Worm (Caenorhabditis elegans) whole organism, L2 larva: ENCODE results near the gene nhr-199.

ENCODE experiments used
- ceh-16 ChIP-seq: fragments of 150-350 bp; optimal IDR thresholded peaks from 2 replicates; lab custom pipeline; 2014; ENCODE audit warnings: missing biosample characterization, missing genetic modification characterization
- crh-2 ChIP-seq: sonication (generic microtip); optimal IDR thresholded peaks from 2 replicates; lab custom pipeline; 2017; ENCODE audit warnings: missing biosample characterization, missing genetic modification characterization
- egl-27 ChIP-seq: sonication (generic microtip); optimal IDR thresholded peaks from 3 replicates; lab custom pipeline; 2017; ENCODE audit warnings: missing biosample characterization, missing genetic modification reagents, missing genetic modification characterization
- fos-1 ChIP-seq: fragments of 150-350 bp; optimal IDR thresholded peaks from 2 replicates; lab custom pipeline; 2014; ENCODE audit warnings: missing biosample characterization, missing genetic modification characterization
- nhr-10 ChIP-seq: sonication (generic microtip); optimal IDR thresholded peaks from 2 replicates; lab custom pipeline; 2017; ENCODE audit warnings: missing biosample characterization, missing genetic modification characterization
- nhr-11 ChIP-seq: fragments of 150-350 bp; optimal IDR thresholded peaks from 2 replicates; lab custom pipeline; 2014; ENCODE audit warnings: missing biosample characterization, missing genetic modification characterization
- nhr-23 ChIP-seq: fragments of 150-350 bp; optimal IDR thresholded peaks from 2 replicates; lab custom pipeline; 2014; ENCODE audit warnings: missing biosample characterization, missing genetic modification reagents, missing genetic modification characterization
- skn-1 ChIP-seq: sonication (generic microtip); optimal IDR thresholded peaks from 2 replicates; lab custom pipeline; 2017; ENCODE audit warnings: missing biosample characterization, missing genetic modification characterization
- unc-62 ChIP-seq: fragments of 150-350 bp; optimal IDR thresholded peaks from 2 replicates; lab custom pipeline; 2014; ENCODE audit warnings: missing biosample characterization, missing genetic modification reagents, missing genetic modification characterization
- ztf-11 ChIP-seq: sonication (generic microtip); optimal IDR thresholded peaks from 2 replicates; lab custom pipeline; 2017; ENCODE audit warnings: missing biosample characterization, missing genetic modification characterization
- ztf-4 ChIP-seq: fragments of 150-350 bp; optimal IDR thresholded peaks from 2 replicates; lab custom pipeline; 2014; ENCODE audit warnings: missing biosample characterization, missing genetic modification characterization

- TF ChIP-seq egl-27 (tag; lab: Kevin White, UChicago) (no peak), ztf-4 (tag; lab: Kevin White, UChicago) (no peak), fos-1 (tag; lab: Kevin White, UChicago) (no peak), nhr-10 (no peak), crh-2 (tag; lab: Kevin White, UChicago) (no peak), ceh-16 (tag; lab: Kevin White, UChicago) (no peak), skn-1 (tag; lab: Kevin White, UChicago) (no peak), nhr-11 (tag; lab: Kevin White, UChicago) (no peak), ztf-11 (tag; lab: Kevin White, UChicago) (no peak), nhr-23 (no peak), unc-62 (GFP tag; lab: Kevin White, UChicago) (no peak)
Measured at ce11 chrV:15721888-15722287, 22.2 kb upstream of the nhr-199 start, which contains the start of gene srh-140.
